Worm (Caenorhabditis elegans) whole organism, L4 larva: ENCODE results near the gene lmtr-3.

Source experiments
- aly-2 ChIP-seq: sonication (generic microtip); optimal IDR thresholded peaks from 2 replicates; lab custom pipeline; 2018; ENCODE audit warnings: missing biosample characterization, missing genetic modification characterization
- mdl-1 ChIP-seq, 2 experiments: fragments of 150-350 bp in 1 of 2; sonication (generic microtip) in 1 of 2; optimal IDR thresholded peaks; 2 replicates each; lab custom pipeline; 2014 to 2017; ENCODE audit warnings: missing biosample characterization in 2 of 2, missing genetic modification characterization in 2 of 2
- mes-2 ChIP-seq: sonication (generic microtip); optimal IDR thresholded peaks from 2 replicates; lab custom pipeline; 2016; ENCODE audit warnings: missing genotype, mild to moderate bottlenecking, missing genetic modification characterization, missing compliant biosample characterization; ENCODE audit not compliant: poor library complexity, severe bottlenecking
- nhr-111 ChIP-seq: fragments of 200-800 bp; sonication (Bioruptor generic); optimal IDR thresholded peaks from 2 replicates; lab custom pipeline; 2018; ENCODE audit warnings: mild to moderate bottlenecking, missing genetic modification characterization, missing compliant biosample characterization
- nhr-25 ChIP-seq: sonication (generic microtip); optimal IDR thresholded peaks from 2 replicates; lab custom pipeline; 2017; ENCODE audit warnings: missing genetic modification characterization, mild to moderate bottlenecking, missing compliant biosample characterization, antibody characterized with exemption, moderate library complexity, borderline replicate concordance; ENCODE audit not compliant: insufficient read depth
- rbr-2 ChIP-seq: sonication (generic microtip); optimal IDR thresholded peaks from 2 replicates; lab custom pipeline; 2016; ENCODE audit warnings: missing genotype, missing genetic modification characterization, missing compliant biosample characterization
- saeg-2 ChIP-seq: fragments of 200-800 bp; sonication (Bioruptor generic); IDR thresholded peaks from 2 replicates; pipeline ENCODE4 v1.3.6; 2022; ENCODE audit warnings: missing genetic modification reagents, missing genetic modification characterization, missing compliant biosample characterization
- spr-1 ChIP-seq: sonication (generic microtip); optimal IDR thresholded peaks from 2 replicates; lab custom pipeline; 2016; ENCODE audit warnings: mild to moderate bottlenecking, missing genetic modification characterization, missing compliant biosample characterization
- unc-62 ChIP-seq, 3 experiments: fragments of 150-350 bp in 1 of 3; sonication (generic microtip); optimal IDR thresholded peaks in 2 of 3; peaks in 1 of 3; 1 replicate in 1 of 3; 2 replicates in 2 of 3; lab custom pipeline; 2014 to 2017; ENCODE audit warnings: missing biosample characterization in 3 of 3, missing genetic modification characterization in 3 of 3, missing genetic modification reagents in 3 of 3, missing genotype in 1 of 3
- zag-1 ChIP-seq: fragments of 150-350 bp; optimal IDR thresholded peaks from 2 replicates; lab custom pipeline; 2014; ENCODE audit warnings: missing biosample characterization, missing genetic modification characterization
- zip-11 ChIP-seq: fragments of 200-800 bp; sonication (Bioruptor generic); IDR thresholded peaks from 2 replicates; pipeline ENCODE4 v1.3.6; 2022; ENCODE audit warnings: missing genetic modification characterization, missing compliant biosample characterization

ce11 chrV:11134296-11134695 is 10.3 kb downstream of the lmtr-3 start, which contains the start of gene glb-3:
- TF ChIP-seq zip-11 (GFP tag; lab: Robert Waterston, UW), result no peak
- TF ChIP-seq mes-2 (tag; lab: Kevin White, UChicago), result no peak
- TF ChIP-seq rbr-2 (tag; lab: Kevin White, UChicago), result no peak
- TF ChIP-seq spr-1 (tag; lab: Kevin White, UChicago), result no peak
- TF ChIP-seq saeg-2 (GFP tag; lab: Robert Waterston, UW), result no peak
- no peak for TF ChIP-seq unc-62 (GFP tag; optimal IDR thresholded peaks at IDR 0.05 in 1 of 2; lab: Kevin White, UChicago)
- no peak for TF ChIP-seq unc-62 (tag; optimal IDR thresholded peaks at IDR 0.05; lab: Kevin White, UChicago)
- TF ChIP-seq nhr-25 (tag; lab: Kevin White, UChicago), result no peak
- no peak for TF ChIP-seq mdl-1 (tag; optimal IDR thresholded peaks at IDR 0.05; lab: Kevin White, UChicago)
- TF ChIP-seq aly-2 (tag; lab: Kevin White, UChicago), result no peak
- no peak for TF ChIP-seq nhr-111 (GFP tag; lab: Kevin White, UChicago)
- TF ChIP-seq zag-1 (tag; lab: Kevin White, UChicago), result no peak
